Worm (Caenorhabditis elegans) whole organism, L1 larva: Measurements from ENCODE around the gene cest-10.

Experiments used
- F16B12.6 ChIP-seq: fragments of 150-350 bp; optimal IDR thresholded peaks from 2 replicates; lab custom pipeline; 2014; ENCODE audit warnings: missing biosample characterization, missing genetic modification characterization
- Y116A8C.19 ChIP-seq: sonication (generic microtip); optimal IDR thresholded peaks from 2 replicates; lab custom pipeline; 2016; ENCODE audit warnings: missing compliant biosample characterization, missing genetic modification characterization, borderline replicate concordance
- aha-1 ChIP-seq: fragments of 150-350 bp; optimal IDR thresholded peaks from 2 replicates; lab custom pipeline; 2014; ENCODE audit warnings: missing biosample characterization, missing genetic modification characterization
- blmp-1 ChIP-seq: fragments of 150-350 bp; optimal IDR thresholded peaks from 2 replicates; lab custom pipeline; 2014; ENCODE audit warnings: missing biosample characterization, missing genetic modification characterization
- ceh-88 ChIP-seq: fragments of 200-800 bp; sonication (Bioruptor generic); IDR thresholded peaks from 2 replicates; pipeline ENCODE4 v1.3.6; 2022; ENCODE audit warnings: missing genetic modification characterization, missing compliant biosample characterization
- dsc-1 ChIP-seq: sonication (generic microtip); optimal IDR thresholded peaks from 2 replicates; lab custom pipeline; 2016; ENCODE audit warnings: mild to moderate bottlenecking, missing genetic modification characterization, missing compliant biosample characterization
- efl-1 ChIP-seq, 4 experiments: fragments of 150-350 bp; optimal IDR thresholded peaks in 3 of 4; peaks in 1 of 4; 1 replicate in 1 of 4; 2 replicates in 3 of 4; lab custom pipeline; 2014; ENCODE audit warnings: missing biosample characterization in 2 of 4, missing genetic modification characterization in 2 of 4, missing genetic modification reagents in 2 of 4
- egl-13 ChIP-seq: sonication (generic microtip); optimal IDR thresholded peaks from 2 replicates; lab custom pipeline; 2016; ENCODE audit warnings: missing genotype, missing genetic modification reagents, missing genetic modification characterization, missing compliant biosample characterization
- elt-2 ChIP-seq: sonication (generic microtip); optimal IDR thresholded peaks from 2 replicates; lab custom pipeline; 2016; ENCODE audit warnings: missing genetic modification characterization, mild to moderate bottlenecking, inconsistent platforms, missing compliant biosample characterization, missing genetic modification reagents
- ets-5 ChIP-seq: fragments of 200-800 bp; sonication (Bioruptor generic); IDR thresholded peaks from 2 replicates; pipeline ENCODE4 v1.3.6; 2022; ENCODE audit warnings: missing genetic modification characterization, missing compliant biosample characterization
- fkh-10 ChIP-seq: sonication (generic microtip); optimal IDR thresholded peaks from 2 replicates; lab custom pipeline; 2017; ENCODE audit warnings: missing biosample characterization, missing genetic modification reagents, missing genetic modification characterization
- fkh-8 ChIP-seq: sonication (generic microtip); optimal IDR thresholded peaks from 2 replicates; lab custom pipeline; 2016; ENCODE audit warnings: mild to moderate bottlenecking, missing genetic modification characterization, missing compliant biosample characterization
- fos-1 ChIP-seq: fragments of 150-350 bp; optimal IDR thresholded peaks from 2 replicates; lab custom pipeline; 2014; ENCODE audit warnings: missing biosample characterization, missing genetic modification characterization
- hlh-4 ChIP-seq: sonication (generic microtip); optimal IDR thresholded peaks from 2 replicates; lab custom pipeline; 2016; ENCODE audit warnings: mild to moderate bottlenecking, missing genetic modification characterization, missing compliant biosample characterization
- isw-1 ChIP-seq: fragments of 200-800 bp; sonication (Bioruptor generic); IDR thresholded peaks from 2 replicates; pipeline ENCODE4 v1.3.6; 2022; ENCODE audit warnings: missing genetic modification characterization, missing compliant biosample characterization
- lin-14 ChIP-seq: fragments of 200-800 bp; sonication (Bioruptor generic); optimal IDR thresholded peaks from 2 replicates; lab custom pipeline; 2018; ENCODE audit warnings: mild to moderate bottlenecking, missing genetic modification characterization, moderate library complexity, missing compliant biosample characterization
- lin-35 ChIP-seq, 2 experiments: fragments of 150-350 bp; optimal IDR thresholded peaks; 2 replicates each; lab custom pipeline; 2014; ENCODE audit warnings: missing biosample characterization in 2 of 2, missing genetic modification characterization in 2 of 2, missing genetic modification reagents in 2 of 2
- mab-9 ChIP-seq: fragments of 200-800 bp; sonication (Bioruptor generic); IDR thresholded peaks from 2 replicates; pipeline ENCODE4 v1.3.6; 2022; ENCODE audit warnings: missing genetic modification reagents, missing genetic modification characterization, missing compliant biosample characterization
- mdl-1 ChIP-seq, 2 experiments: fragments of 150-350 bp; optimal IDR thresholded peaks; 2 replicates each; lab custom pipeline; 2014 to 2017; ENCODE audit warnings: missing biosample characterization in 2 of 2, missing genetic modification characterization in 2 of 2, inconsistent platforms in 1 of 2
- nhr-11 ChIP-seq: fragments of 150-350 bp; optimal IDR thresholded peaks from 2 replicates; lab custom pipeline; 2014; ENCODE audit warnings: missing biosample characterization, missing genetic modification characterization
- nhr-12 ChIP-seq: sonication (generic microtip); optimal IDR thresholded peaks from 2 replicates; lab custom pipeline; 2017; ENCODE audit warnings: missing biosample characterization, missing genetic modification characterization
- nhr-71 ChIP-seq: sonication (generic microtip); optimal IDR thresholded peaks from 2 replicates; lab custom pipeline; 2016; ENCODE audit warnings: mild to moderate bottlenecking, missing genetic modification characterization, moderate library complexity, missing compliant biosample characterization
- pag-3 ChIP-seq: sonication (generic microtip); optimal IDR thresholded peaks from 2 replicates; lab custom pipeline; 2017; ENCODE audit warnings: missing genetic modification characterization, mild to moderate bottlenecking, missing compliant biosample characterization, antibody characterized with exemption, borderline replicate concordance; ENCODE audit not compliant: insufficient read depth
- pax-3 ChIP-seq: fragments of 200-800 bp; sonication (Bioruptor generic); optimal IDR thresholded peaks from 2 replicates; lab custom pipeline; 2018; ENCODE audit warnings: mild to moderate bottlenecking, missing genetic modification characterization, moderate library complexity, missing compliant biosample characterization
- pqm-1 ChIP-seq: sonication (generic microtip); optimal IDR thresholded peaks from 3 replicates; lab custom pipeline; 2017; ENCODE audit warnings: missing biosample characterization, missing genetic modification characterization
- rnt-1 ChIP-seq: sonication (generic microtip); optimal IDR thresholded peaks from 2 replicates; lab custom pipeline; 2016; ENCODE audit warnings: mild to moderate bottlenecking, missing genetic modification characterization, moderate library complexity, missing compliant biosample characterization
- skn-1 ChIP-seq: fragments of 150-350 bp; optimal IDR thresholded peaks from 2 replicates; lab custom pipeline; 2014; ENCODE audit warnings: missing biosample characterization, missing genetic modification characterization
- snpc-4 ChIP-seq: fragments of 150-350 bp; optimal IDR thresholded peaks from 2 replicates; lab custom pipeline; 2014; ENCODE audit warnings: missing biosample characterization, missing genetic modification characterization
- swsn-7 ChIP-seq: sonication (generic microtip); optimal IDR thresholded peaks from 2 replicates; lab custom pipeline; 2016; ENCODE audit warnings: missing genetic modification characterization, missing compliant biosample characterization
- vab-15 ChIP-seq: sonication (generic microtip); optimal IDR thresholded peaks from 2 replicates; lab custom pipeline; 2017; ENCODE audit warnings: missing genotype, mild to moderate bottlenecking, missing genetic modification characterization, missing compliant biosample characterization
- zag-1 ChIP-seq: fragments of 150-350 bp; optimal IDR thresholded peaks from 2 replicates; lab custom pipeline; 2014; ENCODE audit warnings: missing biosample characterization, missing genetic modification characterization

cest-10 gene

DNA sequence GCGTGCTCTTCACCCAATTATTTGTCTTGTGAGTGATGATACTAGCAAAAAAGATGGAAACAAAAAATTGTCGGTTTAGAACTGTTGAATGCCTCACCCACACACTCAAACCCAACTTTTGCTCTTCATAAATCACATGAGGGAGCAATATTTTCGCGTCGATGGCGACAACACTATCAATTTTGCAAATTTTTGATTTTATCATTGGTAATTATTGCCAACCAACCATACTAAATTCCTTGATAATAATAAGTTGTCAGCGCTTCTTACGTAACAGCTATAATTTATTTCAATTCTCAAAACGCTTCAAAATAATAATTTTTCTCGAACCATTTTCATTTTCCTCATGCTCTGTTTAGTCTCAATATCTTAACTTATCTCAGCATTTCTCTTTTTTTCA lies 32.4 kb downstream of the cest-10 start:
- peak in 1 of 2 experiments; percentile 14 for TF ChIP-seq lin-35 (GFP tag; optimal IDR thresholded peaks at IDR 0.05; lab: Kevin White, UChicago)
- TF ChIP-seq pqm-1 (tag; lab: Kevin White, UChicago): no peak

DNA sequence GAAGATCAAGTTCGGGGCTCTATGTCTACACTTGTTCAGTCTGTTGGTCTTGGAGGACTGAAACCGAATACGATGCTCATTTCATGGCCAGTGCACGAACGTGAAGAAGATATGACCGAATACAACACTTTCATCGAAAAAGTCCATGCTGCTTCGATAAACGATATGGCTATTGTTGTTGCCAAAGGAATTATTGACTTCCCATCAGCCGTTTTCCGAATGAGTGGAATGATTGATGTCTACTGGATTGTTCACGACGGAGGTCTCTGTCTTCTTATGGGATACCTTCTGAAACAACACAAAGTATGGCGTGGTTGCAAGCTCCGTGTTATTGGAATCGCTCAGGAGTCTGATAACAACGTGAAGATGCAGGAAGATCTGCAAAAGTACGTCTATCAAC lies 35.9 kb downstream of the cest-10 start:
- no peak for TF ChIP-seq nhr-11 (tag; lab: Kevin White, UChicago)
- no peak for TF ChIP-seq snpc-4 (tag; lab: Kevin White, UChicago)
- TF ChIP-seq Y116A8C.19 (tag; lab: Kevin White, UChicago): no peak
- no peak for TF ChIP-seq zag-1 (tag; lab: Kevin White, UChicago)
- TF ChIP-seq pag-3 (tag; lab: Kevin White, UChicago): no peak
- TF ChIP-seq mdl-1 (tag; optimal IDR thresholded peaks at IDR 0.05; lab: Kevin White, UChicago): no peak
- TF ChIP-seq dsc-1: no peak
- TF ChIP-seq egl-13 (tag; lab: Kevin White, UChicago): no peak
- no peak for TF ChIP-seq skn-1 (tag; lab: Kevin White, UChicago)
- TF ChIP-seq nhr-71: no peak
- TF ChIP-seq pqm-1 (tag; lab: Kevin White, UChicago): no peak
- no peak for TF ChIP-seq ceh-88 (GFP tag; lab: Robert Waterston, UW)
- TF ChIP-seq fos-1 (tag; lab: Kevin White, UChicago): no peak
- no peak for TF ChIP-seq elt-2 (tag; lab: Kevin White, UChicago)

DNA sequence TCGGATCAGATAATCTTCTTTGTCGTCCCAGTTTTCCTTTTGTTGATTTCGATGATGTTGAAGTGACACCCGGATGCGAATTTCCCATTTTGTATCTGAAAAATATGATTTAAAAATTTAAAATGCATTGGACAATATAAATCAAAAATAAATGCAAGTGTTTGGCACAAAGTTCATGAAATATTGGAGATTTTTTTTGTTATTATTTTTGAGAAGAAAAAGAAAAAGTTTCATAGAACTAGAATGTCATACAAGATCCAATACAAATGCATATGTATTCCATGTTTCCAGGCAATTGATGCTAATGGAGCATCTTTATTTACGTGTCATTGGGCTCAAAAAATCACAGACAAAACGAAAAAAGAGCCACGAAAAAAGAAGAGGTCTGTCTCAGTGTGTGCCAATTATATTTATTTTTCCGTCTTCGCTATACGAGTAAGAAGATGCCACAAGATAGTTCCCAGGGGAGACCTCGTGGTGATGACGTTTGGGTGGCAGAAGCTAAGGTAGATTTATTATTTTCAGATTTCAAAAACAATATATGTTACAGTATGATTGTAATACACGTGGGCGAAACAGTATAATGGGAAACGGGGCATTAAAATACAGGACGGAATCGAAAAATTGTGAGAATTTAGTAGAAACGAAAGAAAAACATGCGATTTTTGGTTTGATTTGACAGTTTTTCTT lies 39.2 kb downstream of the cest-10 start, which contains the start of the genes glb-23 and R13A1.1:
TSS of gene glb-23 (minus strand) at position 101 of the 690 bp plus-strand sequence.
TSS of gene R13A1.1 (plus strand) at position 640 of the 690 bp plus-strand sequence.
- no peak for TF ChIP-seq fos-1 (tag; lab: Kevin White, UChicago)
- TF ChIP-seq hlh-4 (tag; lab: Kevin White, UChicago): no peak

DNA sequence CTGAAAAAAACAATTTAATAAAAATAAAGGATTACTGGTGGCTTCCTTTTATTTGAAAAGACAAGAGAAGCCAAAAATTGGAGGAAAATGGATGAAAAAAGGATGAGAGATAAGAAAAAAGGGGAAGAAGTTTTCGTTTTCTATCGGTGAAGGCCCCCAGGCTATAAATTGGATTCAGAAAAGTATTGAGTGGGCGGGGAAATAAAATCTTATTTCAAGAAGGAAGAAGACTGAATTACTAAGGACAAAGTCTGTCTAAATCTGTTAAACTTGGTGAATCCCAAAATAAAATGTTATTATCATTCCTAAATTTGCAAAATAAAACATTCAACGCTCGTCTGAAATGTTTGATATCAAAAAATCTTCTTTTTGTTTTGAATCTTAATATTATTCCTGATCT lies 41.7 kb downstream of the cest-10 start:
- TF ChIP-seq swsn-7 (no peak), vab-15 (no peak), blmp-1 (tag; lab: Kevin White, UChicago) (no peak), rnt-1 (tag; lab: Kevin White, UChicago) (no peak), nhr-12 (tag; lab: Kevin White, UChicago) (no peak), efl-1 (optimal IDR thresholded peaks at IDR 0.05; lab: Kevin White, UChicago) (no peak), efl-1 (GFP tag; optimal IDR thresholded peaks at IDR 0.05 in 1 of 2; lab: Kevin White, UChicago) (peak in 1 of 2 experiments; percentile 60), fkh-10 (GFP tag; lab: Kevin White, UChicago) (peak; percentile 64), nhr-11 (tag; lab: Kevin White, UChicago) (no peak), isw-1 (no peak), pax-3 (no peak), lin-14 (GFP tag; lab: Kevin White, UChicago) (peak; percentile 22)
- TF ChIP-seq, all 84 proteins: peak for 3

- TF ChIP-seq fkh-8 (tag; lab: Kevin White, UChicago): no peak
Observed at ce11 chrIV:7227072-7227471, 46.7 kb downstream of the cest-10 start, which contains the start of gene R13A1.10. Gene R13A1.10, minus strand, starts transcription at chrIV:7227172.

ce11 chrIV:7228208-7228607 lies 47.9 kb downstream of the cest-10 start, which contains the start of gene D2024.5:
Gene D2024.5, minus strand, starts transcription at chrIV:7228308.
- TF ChIP-seq egl-13 (tag; lab: Kevin White, UChicago) (no peak), aha-1 (no peak), ets-5 (no peak), pqm-1 (tag; lab: Kevin White, UChicago) (no peak), F16B12.6 (tag; lab: Kevin White, UChicago) (no peak), mab-9 (no peak)
- TF ChIP-seq, all 84 proteins: peak for 0
